Worm (Caenorhabditis elegans) whole organism, L4/young adult: Measurements from ENCODE around the gene cct-2.

Experiments
- W03F9.2 ChIP-seq: fragments of 150-350 bp; optimal IDR thresholded peaks from 2 replicates; lab custom pipeline; 2014; ENCODE audit warnings: missing biosample characterization, missing genetic modification characterization
- dao-5 ChIP-seq: sonication (generic microtip); optimal IDR thresholded peaks from 2 replicates; lab custom pipeline; 2016; ENCODE audit warnings: missing genotype, missing genetic modification characterization, moderate library complexity, missing compliant biosample characterization
- him-1 ChIP-seq: sonication (generic microtip); optimal IDR thresholded peaks from 2 replicates; lab custom pipeline; 2016; ENCODE audit warnings: missing genotype, missing genetic modification reagents, missing genetic modification characterization, missing compliant biosample characterization

Gene cct-2

DNA sequence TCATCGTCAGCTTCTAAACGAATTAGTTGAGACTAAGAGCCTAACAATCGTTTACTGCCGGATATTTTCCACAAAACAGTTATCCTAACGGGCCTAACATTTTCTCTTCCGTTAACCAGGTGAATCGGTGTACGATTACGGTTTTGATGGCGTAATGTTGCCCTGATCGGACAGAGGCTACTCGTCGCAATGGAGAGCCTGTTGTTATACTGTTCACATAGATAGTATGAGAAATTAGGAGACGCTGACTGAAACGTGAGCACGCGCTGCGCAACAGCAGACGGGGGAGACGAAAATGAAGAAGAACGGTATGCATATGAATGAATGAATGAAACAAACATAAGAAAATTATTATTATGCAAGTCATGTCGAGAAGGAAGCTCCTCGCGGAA lies 28.2 kb upstream of the cct-2 start:
- TF ChIP-seq him-1 (no peak), dao-5 (tag; lab: Kevin White, UChicago) (no peak), W03F9.2 (tag; lab: Kevin White, UChicago) (no peak)

DNA sequence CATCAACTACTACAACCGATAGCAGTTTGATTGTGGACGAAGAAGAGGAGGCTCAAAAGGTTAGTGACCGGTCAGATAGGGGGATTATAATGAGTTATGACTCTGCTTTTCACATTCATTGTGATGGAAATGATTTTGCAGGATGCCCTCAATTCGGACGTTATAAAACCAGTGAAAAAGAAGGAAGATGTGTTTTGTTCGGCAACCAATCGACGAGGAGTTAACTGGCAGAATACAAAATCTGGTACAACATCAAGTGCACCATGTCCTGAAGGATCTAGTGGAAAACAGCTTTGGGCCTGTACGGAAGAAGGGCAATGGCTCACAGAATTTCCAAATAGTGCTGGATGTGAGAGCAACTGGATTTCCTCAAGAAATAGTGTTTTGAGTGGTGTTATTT lies 23.7 kb upstream of the cct-2 start:
- no peak for TF ChIP-seq W03F9.2 (tag; lab: Kevin White, UChicago)
- no peak for TF ChIP-seq dao-5 (tag; lab: Kevin White, UChicago)
- TF ChIP-seq him-1 = no peak

DNA sequence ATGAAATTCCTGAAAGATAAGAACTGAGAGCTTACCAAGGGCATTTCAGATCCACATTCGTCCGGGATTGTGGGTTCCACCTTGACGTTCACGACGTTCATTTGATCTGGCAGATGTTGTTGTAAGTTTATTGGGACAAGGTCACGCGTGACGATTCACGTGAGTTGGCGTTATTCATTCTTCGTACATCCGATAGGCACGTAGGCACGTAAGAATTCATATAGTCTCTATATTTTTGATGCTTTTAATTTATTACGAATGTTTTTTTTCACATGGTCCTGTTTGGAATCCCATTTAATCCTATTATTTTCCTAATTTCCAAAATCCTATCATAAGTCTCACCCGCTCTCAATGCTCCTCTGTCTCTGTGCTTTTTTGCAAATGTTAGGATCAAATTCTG lies 15.6 kb upstream of the cct-2 start, which contains the start of gene B0457.4:
Gene B0457.4, minus strand, starts transcription at position 101 of the 400 bp plus-strand sequence.
- no peak for TF ChIP-seq W03F9.2 (tag; lab: Kevin White, UChicago)
- TF ChIP-seq dao-5 (tag; lab: Kevin White, UChicago) = no peak
- TF ChIP-seq him-1 = no peak

DNA sequence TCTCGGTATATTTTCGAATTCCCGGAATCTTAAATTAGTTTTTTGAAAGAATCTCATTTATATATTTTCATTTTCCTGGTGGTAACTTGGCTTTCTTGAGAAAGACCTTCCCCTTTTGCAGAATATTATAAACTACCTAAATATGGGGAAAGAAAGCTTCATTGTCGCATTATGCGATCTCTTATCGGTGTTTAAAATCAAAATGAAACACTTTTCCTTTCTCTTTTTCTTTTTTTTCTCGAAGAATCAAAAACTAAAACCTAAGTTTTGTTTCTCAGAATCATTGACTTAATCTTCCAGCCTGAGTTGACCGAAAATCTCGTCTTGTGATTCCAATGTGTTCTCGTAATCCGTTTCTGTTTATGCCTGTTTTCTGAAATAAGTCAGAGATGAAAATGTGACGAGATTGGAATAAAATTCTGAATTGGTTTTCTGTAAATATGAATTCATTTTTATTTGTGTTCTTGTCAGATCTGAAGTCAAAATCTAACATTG lies 15.0 kb upstream of the cct-2 start:
- TF ChIP-seq dao-5 (tag; lab: Kevin White, UChicago) (no peak), him-1 (no peak), W03F9.2 (tag; lab: Kevin White, UChicago) (no peak)

DNA sequence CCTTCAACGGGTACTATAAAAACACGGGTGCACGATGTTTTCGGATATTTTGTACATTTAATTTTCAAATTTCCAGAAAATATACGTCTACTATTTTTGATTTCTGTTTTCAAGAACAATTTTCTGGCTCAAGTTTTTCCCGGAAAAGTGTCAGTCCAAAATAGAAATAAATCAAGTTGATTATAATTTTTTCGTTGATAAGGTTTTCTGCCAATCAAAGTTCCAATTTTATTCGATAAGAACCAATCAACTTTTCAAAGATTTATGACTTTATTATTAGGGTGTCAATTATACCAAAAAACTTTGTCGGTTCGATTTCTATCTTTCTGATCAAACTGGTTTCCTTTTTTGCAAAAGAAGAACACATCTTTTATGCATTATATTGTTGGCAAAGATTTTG lies 12.9 kb upstream of the cct-2 start:
- TF ChIP-seq him-1 = no peak
- TF ChIP-seq W03F9.2 (tag; lab: Kevin White, UChicago) = no peak

DNA sequence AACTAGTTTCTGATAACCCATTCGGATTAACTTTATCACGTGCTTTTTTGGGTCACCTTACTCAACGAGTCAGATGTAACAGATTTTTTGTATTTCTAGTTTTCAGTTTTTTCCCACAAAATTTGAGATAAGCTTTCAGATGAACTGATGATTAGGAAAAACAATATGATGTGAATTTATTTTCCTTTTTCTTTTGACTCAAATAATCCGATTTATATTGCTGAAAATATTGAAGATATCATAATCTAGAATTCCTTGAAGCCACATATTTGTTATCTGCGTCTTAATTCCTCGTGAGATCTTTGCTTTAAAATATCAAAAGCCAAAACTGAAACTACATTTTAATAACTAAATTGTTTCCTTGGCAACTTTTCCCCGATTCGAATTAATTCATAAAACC lies 10.9 kb upstream of the cct-2 start:
- TF ChIP-seq him-1 = no peak
- no peak for TF ChIP-seq dao-5 (tag; lab: Kevin White, UChicago)
- TF ChIP-seq W03F9.2 (tag; lab: Kevin White, UChicago) = no peak

DNA sequence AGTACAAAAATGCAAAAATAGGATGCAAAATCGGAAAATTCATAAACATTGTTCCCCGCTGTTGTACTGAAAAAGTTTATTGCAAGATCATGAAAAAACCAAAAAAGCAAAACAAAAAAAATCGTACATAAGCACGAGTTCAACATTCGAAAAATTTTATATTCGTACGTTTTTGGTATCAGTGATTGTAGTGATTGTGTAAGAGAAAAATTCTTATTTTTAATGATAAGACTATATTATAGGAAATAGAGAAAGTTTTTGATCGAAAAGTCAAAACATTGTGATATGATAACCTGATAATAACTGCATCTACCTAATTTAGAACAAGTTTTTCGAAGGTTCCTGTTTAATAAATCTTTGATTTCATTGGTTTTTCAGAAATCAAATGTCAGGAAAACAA lies 10.2 kb upstream of the cct-2 start:
- TF ChIP-seq him-1 = no peak
- TF ChIP-seq dao-5 (tag; lab: Kevin White, UChicago) = no peak
- no peak for TF ChIP-seq W03F9.2 (tag; lab: Kevin White, UChicago)

DNA sequence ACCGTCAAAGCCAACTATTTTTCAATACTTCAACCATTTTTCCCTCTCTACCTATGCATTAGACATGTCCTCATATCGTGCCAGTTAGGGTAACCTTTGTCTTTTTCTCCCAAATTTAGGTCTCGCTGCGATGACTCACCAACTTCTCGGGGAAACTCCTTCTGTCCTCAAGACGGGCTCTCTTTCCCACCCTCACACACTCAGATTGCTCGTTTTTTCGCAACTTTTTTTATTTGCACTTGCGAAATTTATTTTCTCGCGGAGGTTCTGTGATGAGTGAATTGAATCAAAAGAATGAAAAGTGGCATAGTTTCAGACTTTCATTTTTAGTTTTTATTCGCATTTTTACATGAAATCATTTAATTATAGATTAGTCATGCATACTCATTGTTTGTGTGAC lies 7.2 kb upstream of the cct-2 start:
- TF ChIP-seq W03F9.2 (tag; lab: Kevin White, UChicago) = no peak
- TF ChIP-seq him-1 = no peak
- TF ChIP-seq dao-5 (tag; lab: Kevin White, UChicago) = no peak

DNA sequence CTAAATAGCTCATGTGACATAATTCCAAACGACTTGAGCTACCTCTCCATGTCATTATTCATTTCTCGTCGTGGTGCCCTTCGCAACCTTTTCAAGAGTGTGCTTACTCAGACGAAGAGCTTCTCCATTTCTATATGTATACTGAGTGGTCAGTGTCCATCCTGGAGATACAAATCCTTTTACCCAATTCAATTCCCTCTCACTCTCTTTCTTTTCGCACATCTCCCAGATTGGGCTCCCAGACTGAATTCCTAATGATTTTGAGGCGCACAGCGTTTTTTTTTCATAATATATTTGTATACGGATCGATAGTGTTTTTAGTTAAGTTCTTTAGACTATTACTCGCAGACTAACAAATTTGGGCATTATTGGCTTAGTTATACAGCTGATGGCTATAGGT lies 6.6 kb upstream of the cct-2 start:
- TF ChIP-seq dao-5 (tag; lab: Kevin White, UChicago) (no peak), him-1 (no peak), W03F9.2 (tag; lab: Kevin White, UChicago) (no peak)

DNA sequence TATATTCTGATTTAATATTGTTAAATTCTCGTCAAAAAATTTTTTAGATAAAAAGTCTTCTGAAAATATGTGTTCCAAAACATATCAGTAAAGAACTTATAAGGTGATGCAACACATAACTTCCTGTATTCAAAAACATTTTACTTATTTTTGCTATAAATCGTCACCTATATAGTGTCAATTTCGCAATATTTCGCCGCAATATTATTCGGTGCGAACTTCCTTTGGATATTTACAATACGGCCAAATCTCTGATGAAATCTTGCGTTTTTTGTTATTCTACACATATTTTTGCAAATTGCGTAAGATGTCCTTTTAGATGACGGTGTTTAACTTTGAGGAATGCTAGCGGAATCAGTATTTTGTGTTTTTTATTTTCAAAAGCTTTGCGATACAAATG lies 6.1 kb upstream of the cct-2 start:
- TF ChIP-seq W03F9.2 (tag; lab: Kevin White, UChicago) = no peak
- TF ChIP-seq him-1 = no peak
- no peak for TF ChIP-seq dao-5 (tag; lab: Kevin White, UChicago)

DNA sequence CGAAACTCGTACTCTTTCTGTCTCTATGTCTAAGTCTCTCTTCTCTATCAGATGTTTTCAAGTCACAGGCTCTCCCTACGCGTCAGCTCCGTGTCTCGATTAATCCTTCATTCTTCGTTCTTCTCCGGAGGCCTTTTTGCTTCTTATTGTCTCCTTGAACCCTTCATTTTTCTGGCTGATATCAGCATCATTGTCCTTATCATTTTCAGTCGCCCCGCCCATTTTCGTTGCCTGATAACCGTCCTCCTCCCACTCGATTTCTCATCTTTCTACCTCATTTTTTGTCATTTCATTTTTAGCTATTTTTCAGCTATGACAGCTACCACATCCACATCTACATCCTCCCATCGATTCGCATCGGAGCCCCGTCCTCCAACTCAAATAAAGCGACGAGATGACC lies 5.4 kb upstream of the cct-2 start, which contains the start of gene B0457.6:
Gene B0457.6, plus strand, starts transcription at position 284 of the 400 bp plus-strand sequence.
- TF ChIP-seq W03F9.2 (tag; lab: Kevin White, UChicago) = no peak
- TF ChIP-seq him-1 = no peak
- no peak for TF ChIP-seq dao-5 (tag; lab: Kevin White, UChicago)

DNA sequence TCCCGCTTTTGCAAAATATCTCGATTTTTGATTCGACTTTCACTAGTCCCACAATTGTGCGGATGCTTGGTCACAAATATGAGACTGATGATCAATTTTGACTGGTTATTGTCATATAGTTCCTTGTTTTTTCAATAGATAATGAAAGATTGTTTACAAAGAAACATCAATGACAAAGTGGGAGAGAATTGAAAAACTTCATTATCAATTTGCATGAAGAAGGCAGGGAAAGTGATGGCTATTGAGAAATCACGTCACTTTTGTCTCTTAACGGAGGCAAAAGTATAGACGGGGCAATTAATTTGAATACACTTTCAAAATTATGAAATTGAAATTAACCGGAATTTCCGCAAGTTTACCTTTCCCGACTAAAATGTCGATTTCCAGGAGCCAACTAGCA lies 4.4 kb upstream of the cct-2 start:
- no peak for TF ChIP-seq dao-5 (tag; lab: Kevin White, UChicago)
- TF ChIP-seq him-1 = no peak
- TF ChIP-seq W03F9.2 (tag; lab: Kevin White, UChicago) = no peak

DNA sequence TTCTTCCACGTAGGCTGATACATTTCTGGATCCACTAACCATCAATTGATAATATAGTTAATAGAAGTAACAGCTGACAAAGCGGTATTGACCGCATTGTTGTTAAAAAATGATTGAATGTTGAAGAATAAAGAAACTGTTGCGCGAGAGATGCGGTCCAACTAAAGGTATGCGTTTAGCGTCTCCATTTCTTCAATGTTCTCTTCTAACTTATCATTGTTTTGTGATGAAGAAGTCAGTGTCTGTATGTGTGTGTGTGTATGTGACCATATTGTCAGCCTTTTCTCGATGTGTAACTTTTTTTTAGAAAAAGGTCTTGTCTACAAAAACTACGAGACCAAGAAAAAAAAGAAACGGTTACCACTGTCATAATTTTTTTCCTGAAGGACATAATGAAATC lies 1.1 kb upstream of the cct-2 start, which contains the start of gene B0457.2:
Gene B0457.2, minus strand, starts transcription at position 101 of the 400 bp plus-strand sequence.
- TF ChIP-seq W03F9.2 (tag; lab: Kevin White, UChicago) (no peak), him-1 (no peak), dao-5 (tag; lab: Kevin White, UChicago) (no peak)

DNA sequence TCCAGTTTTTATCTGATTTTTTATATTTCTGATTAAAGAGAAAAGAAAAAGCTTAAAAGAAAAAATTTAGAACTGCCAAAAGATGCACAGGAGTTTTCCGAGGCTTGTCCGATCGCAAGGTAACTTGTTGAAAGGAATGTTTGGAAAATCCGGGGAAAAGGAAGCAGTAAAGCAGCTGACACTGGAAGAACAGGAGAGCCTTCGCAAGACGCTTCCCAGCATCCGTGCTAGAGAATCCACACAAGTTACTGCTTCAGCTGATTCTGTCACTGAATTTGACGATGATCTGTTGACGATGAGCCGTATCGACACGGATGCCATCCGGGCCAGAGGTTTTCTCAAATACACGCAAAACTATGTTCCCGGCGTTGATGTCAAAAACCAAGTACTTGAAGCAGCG lies 2.2 kb downstream of the cct-2 start, which contains the start of gene mrpl-50:
Gene mrpl-50, plus strand, starts transcription at position 71 of the 400 bp plus-strand sequence.
- TF ChIP-seq him-1 (no peak), W03F9.2 (tag; lab: Kevin White, UChicago) (no peak), dao-5 (tag; lab: Kevin White, UChicago) (no peak)

DNA sequence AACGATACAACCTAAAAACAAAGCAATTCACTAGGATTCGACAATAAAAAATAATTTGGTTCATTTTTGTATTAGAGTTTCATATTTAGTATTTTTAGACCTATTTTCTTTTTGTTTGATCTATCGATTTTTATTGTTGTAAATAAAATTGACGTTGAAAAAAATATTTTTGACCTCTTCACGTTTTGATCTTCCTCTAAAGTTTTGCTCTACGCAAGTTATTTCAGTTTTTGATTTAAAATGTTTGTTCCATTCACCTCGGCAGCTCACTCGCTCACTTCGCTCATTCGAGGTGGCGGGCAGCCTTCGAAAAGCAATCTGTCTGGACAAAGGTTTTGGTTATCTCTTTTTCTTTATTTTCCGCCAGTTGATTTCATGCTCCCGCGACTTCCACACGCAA lies 3.2 kb downstream of the cct-2 start, which contains the start of gene enol-1:
Gene enol-1, plus strand, starts transcription at position 235 of the 400 bp plus-strand sequence.
- TF ChIP-seq dao-5 (tag; lab: Kevin White, UChicago) (no peak), him-1 (no peak), W03F9.2 (tag; lab: Kevin White, UChicago) (no peak)
